Fruit fly (Drosophila melanogaster) whole organism: ENCODE results near the gene CG12279.

Source experiments
- CG8478 ChIP-seq: fragments of >200 bp; optimal IDR thresholded peaks from 2 replicates; lab custom pipeline; 2018; ENCODE audit warnings: inconsistent platforms
- Dll ChIP-seq: fragments of >200 bp; optimal IDR thresholded peaks from 2 replicates; lab custom pipeline; 2017
- EcR ChIP-seq, 2 experiments: fragments of >200 bp; optimal IDR thresholded peaks; 2 replicates each; lab custom pipeline; 2017; ENCODE audit warnings: missing biosample characterization in 2 of 2, missing genetic modification characterization in 2 of 2, missing genetic modification reagents in 2 of 2
- pan ChIP-seq: fragments of >200 bp; optimal IDR thresholded peaks from 2 replicates; lab custom pipeline; 2017
- psq ChIP-seq: fragments of >200 bp; optimal IDR thresholded peaks from 2 replicates; lab custom pipeline; 2017

dm6 chr3R:12723759-12724158 is 18.9 kb downstream of the CG12279 start:
- TF ChIP-seq psq (lab: Kevin White, UChicago) (no peak), Dll (lab: Kevin White, UChicago) (no peak), pan (lab: Kevin White, UChicago) (no peak), CG8478 (lab: Kevin White, UChicago) (no peak), EcR (GFP tag; optimal IDR thresholded peaks at IDR 0.05; lab: Kevin White, UChicago) (no peak)
